Worm (Caenorhabditis elegans): Measurements from ENCODE around the gene unc-105.

Gene unc-105

ce11 chrII:8106921-8107695 is 9.2 kb upstream of the unc-105 start, which contains the start of the genes chst-1 and C41C4.9:
TSS of gene chst-1 (minus strand) at chrII:8106971.
TSS of gene C41C4.9 (plus strand) at chrII:8107645.
- TF ChIP-seq fos-1 (tag; optimal IDR thresholded peaks at IDR 0.05), result peak; percentile 87
- TF ChIP-seq nhr-237 (tag; optimal IDR thresholded peaks at IDR 0.05), result no peak
- peak; percentile 67 for TF ChIP-seq lin-13 (GFP tag; optimal IDR thresholded peaks at IDR 0.05)
- TF ChIP-seq dmd-4 (tag; optimal IDR thresholded peaks at IDR 0.05), result no peak
- peak; percentile 53 for TF ChIP-seq ztf-4 (tag; optimal IDR thresholded peaks at IDR 0.05)
- peak; percentile 29 for TF ChIP-seq lin-11 (tag; optimal IDR thresholded peaks at IDR 0.05)
- TF ChIP-seq lsy-2 (tag; optimal IDR thresholded peaks at IDR 0.05), result peak in 1 of 2 experiments; percentile 69
- TF ChIP-seq nhr-11 (tag; optimal IDR thresholded peaks at IDR 0.05), result peak; percentile 78
- TF ChIP-seq unc-55 (GFP tag; optimal IDR thresholded peaks at IDR 0.05), result no peak
- no peak for TF ChIP-seq ceh-82 (tag; optimal IDR thresholded peaks at IDR 0.05)
- TF ChIP-seq alr-1 (tag; optimal IDR thresholded peaks at IDR 0.05), result no peak
- TF ChIP-seq blmp-1 (tag; optimal IDR thresholded peaks at IDR 0.05; ENCODE audit: insufficient read depth), result peak; percentile 18
- peak; percentile 13 for TF ChIP-seq crh-2 (tag; optimal IDR thresholded peaks at IDR 0.05)
- TF ChIP-seq nhr-77 (tag; optimal IDR thresholded peaks at IDR 0.05), result no peak
- TF ChIP-seq Y55F3AM.14 (GFP tag; optimal IDR thresholded peaks at IDR 0.05), result peak; percentile 72
- no peak for TF ChIP-seq R02D3.7 (tag; optimal IDR thresholded peaks at IDR 0.05)
- TF ChIP-seq nhr-23 (tag; optimal IDR thresholded peaks at IDR 0.05), result no peak
- TF ChIP-seq ztf-11 (tag; optimal IDR thresholded peaks at IDR 0.05), result no peak
- peak; percentile 60 for TF ChIP-seq gmeb-1 (tag; optimal IDR thresholded peaks at IDR 0.05)
- no peak for TF ChIP-seq zag-1 (tag; optimal IDR thresholded peaks at IDR 0.05)
- TF ChIP-seq ZK546.5 (tag; optimal IDR thresholded peaks at IDR 0.05), result no peak
- no peak for TF ChIP-seq aly-2 (tag; optimal IDR thresholded peaks at IDR 0.05)
- no peak for TF ChIP-seq ama-1 (optimal IDR thresholded peaks at IDR 0.05)
- TF ChIP-seq skn-1 (tag; optimal IDR thresholded peaks at IDR 0.05), result no peak
- no peak for TF ChIP-seq unc-62 (GFP tag; optimal IDR thresholded peaks at IDR 0.05)
- TF ChIP-seq lin-39 (tag; optimal IDR thresholded peaks at IDR 0.05), result no peak
- TF ChIP-seq nhr-25 (tag; optimal IDR thresholded peaks at IDR 0.05), result no peak
- no peak for TF ChIP-seq unc-39 (tag; optimal IDR thresholded peaks at IDR 0.05)
- no peak for TF ChIP-seq mbf-1 (tag; optimal IDR thresholded peaks at IDR 0.05)
- peak; percentile 64 for TF ChIP-seq egl-27 (tag; optimal IDR thresholded peaks at IDR 0.05)
- no peak for TF ChIP-seq ztf-1 (GFP tag; conservative IDR thresholded peaks at IDR 0.05)
- no peak for TF ChIP-seq snpc-4 (tag; optimal IDR thresholded peaks at IDR 0.05)
- TF ChIP-seq peb-1 (tag; optimal IDR thresholded peaks at IDR 0.05), result no peak
- no peak for TF ChIP-seq nhr-12 (tag; optimal IDR thresholded peaks at IDR 0.05)
- no peak for TF ChIP-seq mdl-1 (tag; optimal IDR thresholded peaks at IDR 0.05)
- peak; percentile 65 for TF ChIP-seq nhr-21 (tag; optimal IDR thresholded peaks at IDR 0.05)
- TF ChIP-seq mab-5 (tag; optimal IDR thresholded peaks at IDR 0.05), result no peak
- peak; percentile 82 for TF ChIP-seq sma-9 (GFP tag; optimal IDR thresholded peaks at IDR 0.05)
- TF ChIP-seq sma-9 (tag; optimal IDR thresholded peaks at IDR 0.05), result no peak
- TF ChIP-seq sma-3 (GFP tag; optimal IDR thresholded peaks at IDR 0.05), result peak; percentile 74
- TF ChIP-seq nhr-129 (tag; optimal IDR thresholded peaks at IDR 0.05), result peak; percentile 89
- TF ChIP-seq nhr-10 (tag; optimal IDR thresholded peaks at IDR 0.05), result no peak
- TF ChIP-seq ceh-16 (tag; optimal IDR thresholded peaks at IDR 0.05), result peak; percentile 14
- peak; percentile 33 for TF ChIP-seq C34F6.9 (tag; optimal IDR thresholded peaks at IDR 0.05)
- peak; percentile 65 for TF ChIP-seq F13H6.1 (tag; optimal IDR thresholded peaks at IDR 0.05)
- no peak for TF ChIP-seq elt-1 (tag; optimal IDR thresholded peaks at IDR 0.05)
- no peak for TF ChIP-seq nhr-6 (tag; optimal IDR thresholded peaks at IDR 0.05)
- TF ChIP-seq elt-3 (tag; optimal IDR thresholded peaks at IDR 0.05), result no peak
- peak; percentile 10 for TF ChIP-seq sem-4 (tag; optimal IDR thresholded peaks at IDR 0.05)
